Fruit fly (Drosophila melanogaster) S2 (cell line): ENCODE measurements around the gene CG31496.

ENCODE experiments used
- CG8478 ChIP-seq: fragments of >200 bp; optimal IDR thresholded peaks from 2 replicates; lab custom pipeline; 2018
- CTCF ChIP-seq, 2 experiments: fragments of >200 bp; optimal IDR thresholded peaks; 2 replicates each; lab custom pipeline; 2018

- TF ChIP-seq CTCF (optimal IDR thresholded peaks at IDR 0.05; lab: Kevin White, UChicago) (no peak), CG8478 (no peak)
These were observed 31.8 kb upstream of the CG31496 start for dm6 chr3R:7313034-7313433.
